Fruit fly (Drosophila melanogaster): Measurements from ENCODE around the gene CG13857.

CG13857 gene

dm6 chr3R:22362218-22362907 lies 31.5 kb downstream of the CG13857 start, which contains the start of the genes JMJD6, CG7071 and Muted (continued):
- TF ChIP-seq CG15514 (GFP tag; optimal IDR thresholded peaks at IDR 0.05) = peak; percentile 92
- peak; percentile 65 for TF ChIP-seq CG1792 (GFP tag; optimal IDR thresholded peaks at IDR 0.05)
- peak; percentile 78 for TF ChIP-seq CG11398 (GFP tag; optimal IDR thresholded peaks at IDR 0.05)
- TF ChIP-seq CG31365 (tag; optimal IDR thresholded peaks at IDR 0.05) = peak; percentile 30
- peak; percentile 93 for TF ChIP-seq seq (GFP tag; IDR thresholded peaks at IDR 0.05)
- peak; percentile 85 for TF ChIP-seq CG7357 (GFP tag; IDR thresholded peaks at IDR 0.05)
- peak; percentile 85; the same call in 1 of the 3 replicates for TF ChIP-seq CG11093 (GFP tag; IDR thresholded peaks at IDR 0.05)
- TF ChIP-seq inv (GFP tag; IDR thresholded peaks at IDR 0.05; ENCODE audit: partially characterized antibody) = peak; percentile 74
- TF ChIP-seq chinmo (GFP tag; IDR thresholded peaks at IDR 0.05; ENCODE audit: partially characterized antibody) = no peak
- TF ChIP-seq CG9609 (GFP tag; optimal IDR thresholded peaks at IDR 0.05) = peak; percentile 83
- TF ChIP-seq CG6765 (GFP tag; optimal IDR thresholded peaks at IDR 0.05) = peak; percentile 81
- TF ChIP-seq CG6854 (GFP tag; optimal IDR thresholded peaks at IDR 0.05) = peak; percentile 39
- TF ChIP-seq CG13775 (GFP tag; optimal IDR thresholded peaks at IDR 0.05) = peak; percentile 94
- peak in 1 of 2 experiments; percentile 91 for TF ChIP-seq bsh (GFP tag; optimal IDR thresholded peaks at IDR 0.05)
- TF ChIP-seq gem (tag; optimal IDR thresholded peaks at IDR 0.05) = peak; percentile 95
- peak; percentile 82; the same call in 2 of the 3 replicates for TF ChIP-seq gce (GFP tag; IDR thresholded peaks at IDR 0.05)
- peak; percentile 42 for TF ChIP-seq Tbp (GFP tag; optimal IDR thresholded peaks at IDR 0.05)
- TF ChIP-seq CG4820 (GFP tag; optimal IDR thresholded peaks at IDR 0.05) = peak; percentile 86
- TF ChIP-seq CG9876 (GFP tag; optimal IDR thresholded peaks at IDR 0.05) = peak; percentile 63
- peak; percentile 88 for TF ChIP-seq slou (GFP tag; optimal IDR thresholded peaks at IDR 0.05)
- TF ChIP-seq Camta (GFP tag; optimal IDR thresholded peaks at IDR 0.05) = peak; percentile 88
- peak; percentile 83 for TF ChIP-seq grau (tag; optimal IDR thresholded peaks at IDR 0.05)
- peak; percentile 84 for TF ChIP-seq E2f1 (GFP tag; IDR thresholded peaks at IDR 0.05)
- TF ChIP-seq bcd (GFP tag; optimal IDR thresholded peaks at IDR 0.05) = peak; percentile 90
- TF ChIP-seq CG8924 (tag; optimal IDR thresholded peaks at IDR 0.05) = peak; percentile 82
- TF ChIP-seq Lim3 (GFP tag; IDR thresholded peaks at IDR 0.05) = peak; percentile 63
- peak; percentile 93 for TF ChIP-seq sisA (GFP tag; IDR thresholded peaks at IDR 0.05)
- TF ChIP-seq CG17912 (GFP tag; optimal IDR thresholded peaks at IDR 0.05) = peak; percentile 88
- no peak for TF ChIP-seq br (optimal IDR thresholded peaks at IDR 0.05)
- TF ChIP-seq CG13624 (GFP tag; optimal IDR thresholded peaks at IDR 0.05) = peak; percentile 89
- TF ChIP-seq pita (GFP tag; optimal IDR thresholded peaks at IDR 0.05) = no peak
- TF ChIP-seq CrebB (tag; optimal IDR thresholded peaks at IDR 0.05) = peak; percentile 77
- peak; percentile 79 for TF ChIP-seq Gsc (GFP tag; IDR thresholded peaks at IDR 0.05)
- peak; percentile 79 for TF ChIP-seq jigr1 (GFP tag; IDR thresholded peaks at IDR 0.05)
- TF ChIP-seq gro (GFP tag; optimal IDR thresholded peaks at IDR 0.05) = peak; percentile 93
- peak; percentile 81 for TF ChIP-seq CG33213 (GFP tag; optimal IDR thresholded peaks at IDR 0.05)
- TF ChIP-seq gt (GFP tag; IDR thresholded peaks at IDR 0.05) = peak; percentile 73
- TF ChIP-seq sima (GFP tag; optimal IDR thresholded peaks at IDR 0.05) = peak; percentile 31
- TF ChIP-seq Doc2 (GFP tag; IDR thresholded peaks at IDR 0.05) = peak; percentile 18; the same call in 1 of the 2 replicates
- TF ChIP-seq tna (GFP tag; IDR thresholded peaks at IDR 0.05; ENCODE audit: partially characterized antibody) = peak; percentile 42; the same call in 1 of the 2 replicates
- TF ChIP-seq CG7987 (GFP tag; optimal IDR thresholded peaks at IDR 0.05) = peak; percentile 86
- TF ChIP-seq Mrtf (GFP tag; IDR thresholded peaks at IDR 0.05) = peak; percentile 82
- TF ChIP-seq CG2116 (GFP tag; optimal IDR thresholded peaks at IDR 0.05) = peak; percentile 87
- TF ChIP-seq B-H1 (GFP tag; IDR thresholded peaks at IDR 0.05) = peak; percentile 86
- peak in 1 of 2 experiments; percentile 11 for TF ChIP-seq tll (GFP tag; optimal IDR thresholded peaks at IDR 0.05)
- TF ChIP-seq row (GFP tag; IDR thresholded peaks at IDR 0.05) = peak; percentile 98
- peak; percentile 95 for TF ChIP-seq Hsf (GFP tag; optimal IDR thresholded peaks at IDR 0.05)
- peak; percentile 88 for TF ChIP-seq CG17829 (tag; optimal IDR thresholded peaks at IDR 0.05)
- TF ChIP-seq ttk (GFP tag; IDR thresholded peaks at IDR 0.05) = peak; percentile 91
- peak; percentile 84 for TF ChIP-seq CG10979 (tag; optimal IDR thresholded peaks at IDR 0.05)
